Worm (Caenorhabditis elegans) whole organism, L4/young adult: ENCODE results near the gene T15B7.1.

Experiments used
- W03F9.2 ChIP-seq: fragments of 150-350 bp; optimal IDR thresholded peaks from 2 replicates; lab custom pipeline; 2014; ENCODE audit warnings: missing biosample characterization, missing genetic modification characterization
- dao-5 ChIP-seq: sonication (generic microtip); optimal IDR thresholded peaks from 2 replicates; lab custom pipeline; 2016; ENCODE audit warnings: missing genotype, missing genetic modification characterization, moderate library complexity, missing compliant biosample characterization

ce11 chrV:6796264-6796663 is 46.3 kb upstream of the T15B7.1 start:
- TF ChIP-seq dao-5 (no peak), W03F9.2 (tag; lab: Kevin White, UChicago) (no peak)
